Fruit fly (Drosophila melanogaster) whole organism, embryonic: Measurements from ENCODE around the gene eco.

Experiments
- CG1024 ChIP-seq: fragments of 200-800 bp; sonication (Bioruptor generic); IDR thresholded peaks from 2 replicates; pipeline ENCODE4 v1.3.6; 2022; ENCODE audit warnings: missing biosample characterization, missing genetic modification characterization
- CG10366 ChIP-seq: fragments of 200-800 bp; sonication (Bioruptor generic); IDR thresholded peaks from 2 replicates; pipeline ENCODE4 v1.3.6; 2022; ENCODE audit warnings: missing biosample characterization, missing genetic modification characterization
- CG10959 ChIP-seq: fragments of 200-800 bp; sonication (Bioruptor generic); IDR thresholded peaks from 2 replicates; pipeline ENCODE4 v1.3.6; 2022; ENCODE audit warnings: missing biosample characterization, missing genetic modification characterization
- CG12071 ChIP-seq: fragments of 200-800 bp; sonication (Bioruptor generic); optimal IDR thresholded peaks from 3 replicates; lab custom pipeline; 2018; ENCODE audit warnings: missing biosample characterization, mild to moderate bottlenecking, missing genetic modification characterization
- CG12391 ChIP-seq: fragments of 200-800 bp; sonication (Bioruptor generic); optimal IDR thresholded peaks from 3 replicates; lab custom pipeline; 2018; ENCODE audit warnings: missing biosample characterization, mild to moderate bottlenecking, missing genetic modification characterization, moderate library complexity
- CG18262 ChIP-seq: fragments of 200-800 bp; optimal IDR thresholded peaks from 3 replicates; lab custom pipeline; 2019; ENCODE audit warnings: missing biosample characterization, mild to moderate bottlenecking, missing genetic modification characterization, moderate library complexity
- CG2202 ChIP-seq: fragments of 200-800 bp; sonication (Bioruptor generic); optimal IDR thresholded peaks from 2 replicates; lab custom pipeline; 2018; ENCODE audit warnings: missing biosample characterization, mild to moderate bottlenecking, missing genetic modification characterization
- CG31224 ChIP-seq: fragments of 200-800 bp; sonication (Bioruptor generic); IDR thresholded peaks from 2 replicates; pipeline ENCODE4 v1.3.6; 2022; ENCODE audit warnings: missing biosample characterization, missing genetic modification characterization
- CG31365 ChIP-seq: fragments of 200-800 bp; sonication (Bioruptor generic); optimal IDR thresholded peaks from 2 replicates; lab custom pipeline; 2018; ENCODE audit warnings: missing biosample characterization, mild to moderate bottlenecking, missing genetic modification characterization
- CG31441 ChIP-seq: fragments of 200-800 bp; sonication (Bioruptor generic); IDR thresholded peaks from 2 replicates; pipeline ENCODE4 v1.3.6; 2022; ENCODE audit warnings: missing biosample characterization, missing genetic modification characterization
- CG43689 ChIP-seq: fragments of 200-800 bp; sonication (Bioruptor generic); IDR thresholded peaks from 2 replicates; pipeline ENCODE4 v1.3.6; 2022; ENCODE audit warnings: missing biosample characterization, missing genetic modification characterization
- CG4707 ChIP-seq: fragments of 200-800 bp; sonication (Bioruptor generic); optimal IDR thresholded peaks from 2 replicates; lab custom pipeline; 2018; ENCODE audit warnings: missing biosample characterization, mild to moderate bottlenecking, missing genetic modification characterization, moderate library complexity
- CG7271 ChIP-seq: fragments of 200-800 bp; sonication (Bioruptor generic); optimal IDR thresholded peaks from 2 replicates; lab custom pipeline; 2018; ENCODE audit warnings: missing biosample characterization, mild to moderate bottlenecking, missing genetic modification characterization, moderate library complexity
- CG7928 ChIP-seq: fragments of 200-800 bp; sonication (Bioruptor generic); optimal IDR thresholded peaks from 2 replicates; lab custom pipeline; 2017; ENCODE audit warnings: missing biosample characterization, mild to moderate bottlenecking, missing genetic modification characterization
- CG7987 ChIP-seq: fragments of 200-800 bp; sonication (Bioruptor generic); optimal IDR thresholded peaks from 2 replicates; lab custom pipeline; 2018; ENCODE audit warnings: missing biosample characterization, mild to moderate bottlenecking, missing genetic modification characterization, moderate library complexity
- CG9215 ChIP-seq: fragments of 200-800 bp; sonication (Bioruptor generic); IDR thresholded peaks from 2 replicates; pipeline ENCODE4 v1.3.6; 2022; ENCODE audit warnings: missing biosample characterization, missing genetic modification characterization
- CG9437 ChIP-seq: fragments of 200-800 bp; sonication (Bioruptor generic); optimal IDR thresholded peaks from 2 replicates; lab custom pipeline; 2018; ENCODE audit warnings: missing biosample characterization, mild to moderate bottlenecking, missing genetic modification characterization
- CG9609 ChIP-seq: fragments of 200-800 bp; sonication (Bioruptor generic); optimal IDR thresholded peaks from 3 replicates; lab custom pipeline; 2016; ENCODE audit warnings: missing biosample characterization, missing genetic modification characterization
- D ChIP-seq, 2 experiments: fragments of 200-800 bp in 1 of 2; fragments of >200 bp in 1 of 2; sonication (Bioruptor generic) in 1 of 2; optimal IDR thresholded peaks; 2 replicates in 1 of 2; 3 replicates in 1 of 2; lab custom pipeline; 2017; ENCODE audit warnings: mild to moderate bottlenecking in 1 of 2, missing biosample characterization in 1 of 2, missing genetic modification characterization in 1 of 2, missing genetic modification reagents in 1 of 2
- Dbx ChIP-seq: fragments of 200-800 bp; sonication (Bioruptor generic); IDR thresholded peaks from 3 replicates; pipeline ENCODE4 v1.3.6; 2022; ENCODE audit warnings: missing biosample characterization, missing genetic modification characterization
- Fer1 ChIP-seq: fragments of 200-800 bp; sonication (Bioruptor generic); optimal IDR thresholded peaks from 2 replicates; lab custom pipeline; 2017; ENCODE audit warnings: missing biosample characterization, mild to moderate bottlenecking, missing genetic modification characterization
- Fer2 ChIP-seq: fragments of 200-800 bp; sonication (Bioruptor generic); optimal IDR thresholded peaks from 2 replicates; lab custom pipeline; 2018; ENCODE audit warnings: missing biosample characterization, mild to moderate bottlenecking, missing genetic modification characterization, moderate library complexity
- HLH4C ChIP-seq: fragments of 200-800 bp; sonication (Bioruptor generic); IDR thresholded peaks from 3 replicates; pipeline ENCODE4 v1.3.6; 2022; ENCODE audit warnings: missing biosample characterization, missing genetic modification characterization; ENCODE audit not compliant: partially characterized antibody
- Hey ChIP-seq: fragments of 200-800 bp; sonication (Bioruptor generic); optimal IDR thresholded peaks from 3 replicates; lab custom pipeline; 2018; ENCODE audit warnings: missing biosample characterization, mild to moderate bottlenecking, missing genetic modification characterization
- HmgD ChIP-seq: fragments of 200-800 bp; sonication (Bioruptor generic); optimal IDR thresholded peaks from 3 replicates; lab custom pipeline; 2016; ENCODE audit warnings: missing biosample characterization, missing genetic modification characterization
- HmgZ ChIP-seq: fragments of 200-800 bp; sonication (Bioruptor generic); optimal IDR thresholded peaks from 2 replicates; lab custom pipeline; 2018; ENCODE audit warnings: missing biosample characterization, mild to moderate bottlenecking, missing genetic modification characterization
- Lpt ChIP-seq: fragments of >200 bp; optimal IDR thresholded peaks from 2 replicates; lab custom pipeline; 2018; ENCODE audit warnings: missing biosample characterization, missing genetic modification characterization
- Nf-YC ChIP-seq: fragments of 200-800 bp; optimal IDR thresholded peaks from 3 replicates; lab custom pipeline; 2019; ENCODE audit warnings: missing biosample characterization, mild to moderate bottlenecking, missing genetic modification characterization, moderate library complexity
- NfI ChIP-seq: fragments of 200-800 bp; sonication (Bioruptor generic); optimal IDR thresholded peaks from 3 replicates; lab custom pipeline; 2018; ENCODE audit warnings: missing biosample characterization, mild to moderate bottlenecking, missing genetic modification characterization, moderate library complexity
- Oli ChIP-seq: fragments of 200-800 bp; sonication (Bioruptor generic); optimal IDR thresholded peaks from 2 replicates; lab custom pipeline; 2018; ENCODE audit warnings: missing biosample characterization, mild to moderate bottlenecking, missing genetic modification characterization, moderate library complexity
- Sin3A ChIP-seq: fragments of >200 bp; optimal IDR thresholded peaks from 2 replicates; lab custom pipeline; 2018
- Six4 ChIP-seq: fragments of 200-800 bp; sonication (Bioruptor generic); optimal IDR thresholded peaks from 2 replicates; lab custom pipeline; 2016; ENCODE audit warnings: missing biosample characterization, missing genetic modification characterization
- ap ChIP-seq: fragments of 200-800 bp; sonication (Bioruptor generic); IDR thresholded peaks from 2 replicates; pipeline ENCODE4 v1.3.6; 2022; ENCODE audit warnings: missing biosample characterization, missing genetic modification characterization
- dmrt11E ChIP-seq: fragments of 200-800 bp; sonication (Bioruptor generic); optimal IDR thresholded peaks from 3 replicates; lab custom pipeline; 2018; ENCODE audit warnings: missing biosample characterization, mild to moderate bottlenecking, missing genetic modification characterization, moderate library complexity
- en ChIP-seq: fragments of 200-800 bp; sonication (Bioruptor generic); optimal IDR thresholded peaks from 2 replicates; lab custom pipeline; 2016; ENCODE audit warnings: missing biosample characterization, missing genetic modification characterization
- gcm2 ChIP-seq: fragments of 200-800 bp; sonication (Bioruptor generic); optimal IDR thresholded peaks from 2 replicates; lab custom pipeline; 2016; ENCODE audit warnings: missing biosample characterization, missing genetic modification characterization
- ind ChIP-seq: fragments of 200-800 bp; sonication (Bioruptor generic); optimal IDR thresholded peaks from 3 replicates; lab custom pipeline; 2016; ENCODE audit warnings: missing biosample characterization, missing genetic modification characterization
- lilli ChIP-seq: fragments of 200-800 bp; sonication (Bioruptor generic); optimal IDR thresholded peaks from 3 replicates; lab custom pipeline; 2016; ENCODE audit warnings: missing biosample characterization, missing genetic modification characterization
- prd ChIP-seq, 3 experiments: fragments of >200 bp in 2 of 3; fragments of 200-800 bp in 1 of 3; sonication (Bioruptor generic) in 1 of 3; optimal IDR thresholded peaks in 2 of 3; IDR thresholded peaks in 1 of 3; 2 replicates in 2 of 3; 3 replicates in 1 of 3; pipeline versions ENCODE4 v1.3.6 to Lab custom; 2017 to 2022; ENCODE audit warnings: missing biosample characterization in 1 of 3, missing genetic modification characterization in 1 of 3
- rib ChIP-seq: fragments of 200-800 bp; sonication (Bioruptor generic); IDR thresholded peaks from 2 replicates; pipeline ENCODE4 v1.3.6; 2022; ENCODE audit warnings: missing biosample characterization, missing genetic modification characterization
- sens-2 ChIP-seq: fragments of 200-800 bp; sonication (Bioruptor generic); IDR thresholded peaks from 2 replicates; pipeline ENCODE4 v1.3.6; 2022; ENCODE audit warnings: missing biosample characterization, missing genetic modification characterization
- seq ChIP-seq: fragments of 200-800 bp; sonication (Bioruptor generic); IDR thresholded peaks from 2 replicates; pipeline ENCODE4 v1.3.6; 2022; ENCODE audit warnings: missing biosample characterization, missing genetic modification characterization
- sisA ChIP-seq: fragments of 200-800 bp; sonication (Bioruptor generic); IDR thresholded peaks from 2 replicates; pipeline ENCODE4 v1.3.6; 2022; ENCODE audit warnings: missing biosample characterization, missing genetic modification characterization
- slp2 ChIP-seq: fragments of 200-800 bp; sonication (Bioruptor generic); optimal IDR thresholded peaks from 2 replicates; lab custom pipeline; 2016; ENCODE audit warnings: missing biosample characterization, missing genetic modification characterization
- sob ChIP-seq: fragments of 200-800 bp; sonication (Bioruptor generic); IDR thresholded peaks from 2 replicates; pipeline ENCODE4 v1.3.6; 2022; ENCODE audit warnings: missing biosample characterization, missing genetic modification characterization
- sug ChIP-seq: fragments of 200-800 bp; optimal IDR thresholded peaks from 2 replicates; lab custom pipeline; 2019; ENCODE audit warnings: missing biosample characterization, mild to moderate bottlenecking, missing genetic modification characterization, moderate library complexity
- ttk ChIP-seq: fragments of 200-800 bp; sonication (Bioruptor generic); IDR thresholded peaks from 2 replicates; pipeline ENCODE4 v2.1.2; 2022; ENCODE audit warnings: missing biosample characterization, missing genetic modification characterization
- tx ChIP-seq: fragments of 200-800 bp; sonication (Bioruptor generic); optimal IDR thresholded peaks from 2 replicates; lab custom pipeline; 2016; ENCODE audit warnings: missing biosample characterization, missing genetic modification characterization
- wdn ChIP-seq: fragments of 200-800 bp; sonication (Bioruptor generic); IDR thresholded peaks from 2 replicates; pipeline ENCODE4 v1.3.6; 2022; ENCODE audit warnings: missing biosample characterization, missing genetic modification characterization

The eco gene

dm6 chr3L:7367798-7368678, 28.9 kb upstream of the eco start (continued):
- TF ChIP-seq Six4 (GFP tag; lab: Kevin White, UChicago), result peak; percentile 1
- TF ChIP-seq HLH4C (GFP tag; lab: Robert Waterston, UW), result no peak; the same call in 2 of the 3 replicates
- TF ChIP-seq wdn, result no peak
- no peak for TF ChIP-seq slp2 (GFP tag; lab: Kevin White, UChicago)
- 0 out of 2 replicates have a peak, but pooled peaks have one; percentile 38 for TF ChIP-seq sob (GFP tag; lab: Robert Waterston, UW)
- TF ChIP-seq sens-2 (GFP tag; lab: Robert Waterston, UW), result 0 out of 2 replicates have a peak, but pooled peaks have one; percentile 17
- TF ChIP-seq tx (GFP tag; lab: Kevin White, UChicago), result no peak
- TF ChIP-seq CG31441 (GFP tag; lab: Robert Waterston, UW), result peak; percentile 42
- no peak for TF ChIP-seq CG9609 (GFP tag; lab: Kevin White, UChicago)
- TF ChIP-seq Fer1, result peak; percentile 18
- no peak for TF ChIP-seq CG9437 (GFP tag; lab: Kevin White, UChicago)
- peak; percentile 33; the same call in 1 of the 2 replicates for TF ChIP-seq CG31224 (GFP tag; lab: Robert Waterston, UW)
- TF ChIP-seq CG10366 (GFP tag; lab: Robert Waterston, UW), result peak; percentile 40; the same call in 1 of the 2 replicates
- no peak for TF ChIP-seq ap (GFP tag; lab: Robert Waterston, UW)
- no peak for TF ChIP-seq CG2202
- no peak for TF ChIP-seq HmgZ (tag; lab: Kevin White, UChicago)
- TF ChIP-seq Sin3A (lab: Kevin White, UChicago), result no peak
- TF ChIP-seq en (GFP tag; lab: Kevin White, UChicago), result peak; percentile 9
- TF ChIP-seq Nf-YC, result peak; percentile 31
- no peak for TF ChIP-seq ind (GFP tag; lab: Kevin White, UChicago)
- no peak for TF ChIP-seq CG12071 (GFP tag; lab: Kevin White, UChicago)
- no peak for TF ChIP-seq prd (optimal IDR thresholded peaks at IDR 0.05; lab: Kevin White, UChicago)
- TF ChIP-seq prd (GFP tag; IDR thresholded peaks at IDR 0.05; lab: Robert Waterston, UW), result no peak
- no peak for TF ChIP-seq sisA
- TF ChIP-seq CG1024 (GFP tag; lab: Robert Waterston, UW), result no peak
- TF ChIP-seq lilli (GFP tag; lab: Kevin White, UChicago), result peak; percentile 35
- no peak for TF ChIP-seq CG7928 (GFP tag; lab: Kevin White, UChicago)
- no peak for TF ChIP-seq CG4707 (GFP tag; lab: Kevin White, UChicago)
- TF ChIP-seq gcm2 (GFP tag; lab: Kevin White, UChicago), result no peak
- TF ChIP-seq CG10959 (GFP tag; lab: Robert Waterston, UW), result no peak
- peak; percentile 40 for TF ChIP-seq Oli (tag; lab: Kevin White, UChicago)
- TF ChIP-seq CG9215 (GFP tag; lab: Robert Waterston, UW), result no peak
- TF ChIP-seq seq (GFP tag; lab: Robert Waterston, UW), result no peak
- TF ChIP-seq CG7987 (GFP tag; lab: Kevin White, UChicago), result no peak
- TF ChIP-seq Lpt (GFP tag; lab: Kevin White, UChicago), result no peak
- 0 out of 3 replicates have a peak, but pooled peaks have one; percentile 5 for TF ChIP-seq Dbx (GFP tag; lab: Robert Waterston, UW)
- TF ChIP-seq CG43689 (GFP tag; lab: Robert Waterston, UW), result no peak
- peak; percentile 18 for TF ChIP-seq CG18262 (tag; lab: Kevin White, UChicago)
- TF ChIP-seq D (optimal IDR thresholded peaks at IDR 0.05; lab: Kevin White, UChicago), result peak; percentile 84
- no peak for TF ChIP-seq D (GFP tag; optimal IDR thresholded peaks at IDR 0.05; lab: Kevin White, UChicago)
- TF ChIP-seq NfI, result peak; percentile 21
- TF ChIP-seq rib (GFP tag; lab: Robert Waterston, UW), result peak; percentile 67
- TF ChIP-seq CG7271, result no peak
- TF ChIP-seq ttk (GFP tag; lab: Robert Waterston, UW), result no peak; the same call in 1 of the 2 replicates
- peak; percentile 9 for TF ChIP-seq CG12391
- peak; percentile 7 for TF ChIP-seq HmgD
- no peak for TF ChIP-seq Hey
- TF ChIP-seq dmrt11E (tag; lab: Kevin White, UChicago), result no peak
- TF ChIP-seq sug (tag; lab: Kevin White, UChicago), result peak; percentile 94
- TF ChIP-seq CG31365 (tag; lab: Kevin White, UChicago), result no peak
- TF ChIP-seq Fer2, result no peak
